Fruit fly (Drosophila melanogaster) whole organism, embryonic: ENCODE data around the gene Tim9b.

Experiments
- Bteb2 ChIP-seq: fragments of 200-800 bp; sonication (Bioruptor generic); optimal IDR thresholded peaks from 2 replicates; lab custom pipeline; 2016; ENCODE audit warnings: missing biosample characterization, missing genetic modification characterization
- CG1647 ChIP-seq: fragments of 200-800 bp; sonication (Bioruptor generic); optimal IDR thresholded peaks from 3 replicates; lab custom pipeline; 2016; ENCODE audit warnings: missing biosample characterization, missing genetic modification characterization
- CG18599 ChIP-seq: fragments of 200-800 bp; sonication (Bioruptor generic); optimal IDR thresholded peaks from 3 replicates; lab custom pipeline; 2017; ENCODE audit warnings: missing biosample characterization, missing genetic modification characterization, mild to moderate bottlenecking, moderate library complexity, missing genetic modification reagents
- CG2712 ChIP-seq: fragments of 200-800 bp; optimal IDR thresholded peaks from 3 replicates; lab custom pipeline; 2019; ENCODE audit warnings: missing biosample characterization, mild to moderate bottlenecking, missing genetic modification characterization, moderate library complexity
- CG32532 ChIP-seq: fragments of 200-800 bp; sonication (Bioruptor generic); IDR thresholded peaks from 2 replicates; pipeline ENCODE4 v1.3.6; 2022; ENCODE audit warnings: missing biosample characterization, missing genetic modification characterization
- CG32767 ChIP-seq: fragments of 200-800 bp; sonication (Bioruptor generic); IDR thresholded peaks from 2 replicates; pipeline ENCODE4 v1.3.6; 2022; ENCODE audit warnings: missing biosample characterization, missing genetic modification characterization
- CG4730 ChIP-seq: fragments of 200-800 bp; sonication (Bioruptor generic); IDR thresholded peaks from 2 replicates; pipeline ENCODE4 v1.3.6; 2022; ENCODE audit warnings: missing biosample characterization, missing genetic modification characterization
- CG5245 ChIP-seq: fragments of 200-800 bp; sonication (Bioruptor generic); optimal IDR thresholded peaks from 3 replicates; lab custom pipeline; 2016; ENCODE audit warnings: missing biosample characterization, missing genetic modification characterization
- CG6813 ChIP-seq: fragments of 200-800 bp; sonication (Bioruptor generic); optimal IDR thresholded peaks from 2 replicates; lab custom pipeline; 2017; ENCODE audit warnings: missing biosample characterization, missing genetic modification characterization, mild to moderate bottlenecking, moderate library complexity, missing genetic modification reagents
- CG7271 ChIP-seq: fragments of 200-800 bp; sonication (Bioruptor generic); optimal IDR thresholded peaks from 2 replicates; lab custom pipeline; 2018; ENCODE audit warnings: missing biosample characterization, mild to moderate bottlenecking, missing genetic modification characterization, moderate library complexity
- CG8765 ChIP-seq: fragments of 200-800 bp; sonication (Bioruptor generic); IDR thresholded peaks from 2 replicates; pipeline ENCODE4 v1.3.6; 2022; ENCODE audit warnings: missing biosample characterization, missing genetic modification characterization
- CG9817 ChIP-seq: fragments of 200-800 bp; sonication (Bioruptor generic); optimal IDR thresholded peaks from 2 replicates; lab custom pipeline; 2018; ENCODE audit warnings: missing biosample characterization, mild to moderate bottlenecking, missing genetic modification characterization, moderate library complexity
- CkIIα-i1 ChIP-seq: fragments of 200-800 bp; sonication (Bioruptor generic); IDR thresholded peaks from 2 replicates; pipeline ENCODE4 v1.3.6; 2022; ENCODE audit warnings: missing biosample characterization, missing genetic modification characterization
- CrebB ChIP-seq: fragments of 200-800 bp; sonication (Bioruptor generic); optimal IDR thresholded peaks from 3 replicates; lab custom pipeline; 2018; ENCODE audit warnings: missing biosample characterization, mild to moderate bottlenecking, missing genetic modification characterization
- E2f1 ChIP-seq: fragments of 200-800 bp; sonication (Bioruptor generic); IDR thresholded peaks from 2 replicates; pipeline ENCODE4 v1.3.6; 2022; ENCODE audit warnings: missing biosample characterization, missing genetic modification characterization
- Ets97D ChIP-seq: fragments of 200-800 bp; sonication (Bioruptor generic); optimal IDR thresholded peaks from 3 replicates; lab custom pipeline; 2016; ENCODE audit warnings: missing biosample characterization, missing genetic modification characterization
- GATAe ChIP-seq: fragments of 200-800 bp; sonication (Bioruptor generic); conservative IDR thresholded peaks from 2 replicates; pipeline ENCODE4 v1.3.6; 2022; ENCODE audit warnings: missing biosample characterization, missing genetic modification characterization
- Kr ChIP-seq: fragments of 200-800 bp; sonication (Bioruptor generic); optimal IDR thresholded peaks from 2 replicates; lab custom pipeline; 2017; ENCODE audit warnings: missing biosample characterization, mild to moderate bottlenecking, missing genetic modification characterization
- Mrtf ChIP-seq: fragments of 200-800 bp; sonication (Bioruptor generic); IDR thresholded peaks from 3 replicates; pipeline ENCODE4 v1.3.6; 2022; ENCODE audit warnings: missing biosample characterization, missing genetic modification characterization
- Ptx1 ChIP-seq: fragments of 200-800 bp; sonication (Bioruptor generic); IDR thresholded peaks from 2 replicates; pipeline ENCODE4 v1.3.6; 2022; ENCODE audit warnings: missing biosample characterization, missing genetic modification characterization
- Rx ChIP-seq: fragments of 200-800 bp; sonication (Bioruptor generic); IDR thresholded peaks from 2 replicates; pipeline ENCODE4 v1.3.6; 2022; ENCODE audit warnings: missing biosample characterization, missing genetic modification characterization
- Sox102F ChIP-seq: fragments of 200-800 bp; sonication (Bioruptor generic); optimal IDR thresholded peaks from 2 replicates; lab custom pipeline; 2018; ENCODE audit warnings: missing biosample characterization, mild to moderate bottlenecking, missing genetic modification characterization, moderate library complexity
- Spps ChIP-seq: fragments of 200-800 bp; sonication (Bioruptor generic); optimal IDR thresholded peaks from 2 replicates; lab custom pipeline; 2018; ENCODE audit warnings: missing biosample characterization, mild to moderate bottlenecking, missing genetic modification characterization
- Tbp ChIP-seq: fragments of >200 bp; optimal IDR thresholded peaks from 2 replicates; lab custom pipeline; 2018; ENCODE audit warnings: missing biosample characterization, missing genetic modification characterization
- Xbp1 ChIP-seq: fragments of 200-800 bp; sonication (Bioruptor generic); optimal IDR thresholded peaks from 3 replicates; lab custom pipeline; 2016; ENCODE audit warnings: missing biosample characterization, mild to moderate bottlenecking, missing genetic modification characterization
- ato ChIP-seq: fragments of 200-800 bp; sonication (Bioruptor generic); IDR thresholded peaks from 2 replicates; pipeline ENCODE4 v1.3.6; 2022; ENCODE audit warnings: missing biosample characterization, missing genetic modification characterization; ENCODE audit not compliant: partially characterized antibody
- bowl ChIP-seq: fragments of 200-800 bp; sonication (Bioruptor generic); IDR thresholded peaks from 2 replicates; pipeline ENCODE4 v1.3.6; 2022; ENCODE audit warnings: missing biosample characterization, missing genetic modification characterization
- dimm ChIP-seq: fragments of 200-800 bp; sonication (Bioruptor generic); IDR thresholded peaks from 2 replicates; pipeline ENCODE4 v1.3.6; 2022; ENCODE audit warnings: missing biosample characterization, missing genetic modification characterization
- en ChIP-seq: fragments of 200-800 bp; sonication (Bioruptor generic); optimal IDR thresholded peaks from 2 replicates; lab custom pipeline; 2016; ENCODE audit warnings: missing biosample characterization, missing genetic modification characterization
- fd96Cb ChIP-seq: fragments of 200-800 bp; sonication (Bioruptor generic); optimal IDR thresholded peaks from 2 replicates; lab custom pipeline; 2018; ENCODE audit warnings: missing biosample characterization, mild to moderate bottlenecking, missing genetic modification characterization, moderate library complexity
- grn ChIP-seq: fragments of 200-800 bp; sonication (Bioruptor generic); optimal IDR thresholded peaks from 3 replicates; lab custom pipeline; 2017; ENCODE audit warnings: missing biosample characterization, missing genetic modification characterization
- gt ChIP-seq: fragments of 200-800 bp; sonication (Bioruptor generic); IDR thresholded peaks from 2 replicates; pipeline ENCODE4 v1.3.6; 2022; ENCODE audit warnings: missing biosample characterization, missing genetic modification characterization
- jumu ChIP-seq: fragments of 200-800 bp; sonication (Bioruptor generic); optimal IDR thresholded peaks from 3 replicates; lab custom pipeline; 2016; ENCODE audit warnings: missing biosample characterization, missing genetic modification characterization
- lab ChIP-seq: fragments of 200-800 bp; sonication (Bioruptor generic); optimal IDR thresholded peaks from 3 replicates; lab custom pipeline; 2017; ENCODE audit warnings: missing biosample characterization, missing genetic modification characterization, mild to moderate bottlenecking, moderate library complexity, missing genetic modification reagents
- nau ChIP-seq: fragments of 200-800 bp; sonication (Bioruptor generic); optimal IDR thresholded peaks from 3 replicates; lab custom pipeline; 2017; ENCODE audit warnings: missing biosample characterization, mild to moderate bottlenecking, missing genetic modification characterization, missing genetic modification reagents
- nerfin-1 ChIP-seq: fragments of 200-800 bp; sonication (Bioruptor generic); optimal IDR thresholded peaks from 3 replicates; lab custom pipeline; 2019; ENCODE audit warnings: missing biosample characterization, mild to moderate bottlenecking, missing genetic modification characterization, moderate library complexity
- nom ChIP-seq: fragments of 200-800 bp; sonication (Bioruptor generic); optimal IDR thresholded peaks from 2 replicates; lab custom pipeline; 2017; ENCODE audit warnings: missing biosample characterization, missing genetic modification characterization, mild to moderate bottlenecking, moderate library complexity, missing genetic modification reagents
- org-1 ChIP-seq: fragments of 200-800 bp; sonication (Bioruptor generic); optimal IDR thresholded peaks from 2 replicates; lab custom pipeline; 2017; ENCODE audit warnings: missing biosample characterization, missing genetic modification characterization
- peb ChIP-seq: fragments of 200-800 bp; sonication (Bioruptor generic); IDR thresholded peaks from 2 replicates; pipeline ENCODE4 v1.3.6; 2022; ENCODE audit warnings: missing biosample characterization, missing genetic modification characterization
- phol ChIP-seq: fragments of 200-800 bp; sonication (Bioruptor generic); optimal IDR thresholded peaks from 3 replicates; lab custom pipeline; 2018; ENCODE audit warnings: missing biosample characterization, mild to moderate bottlenecking, missing genetic modification characterization, moderate library complexity
- pros ChIP-seq: fragments of 200-800 bp; sonication (Bioruptor generic); optimal IDR thresholded peaks from 3 replicates; lab custom pipeline; 2019; ENCODE audit warnings: missing biosample characterization, mild to moderate bottlenecking, missing genetic modification characterization, moderate library complexity
- pzg ChIP-seq: fragments of 200-800 bp; sonication (Bioruptor generic); optimal IDR thresholded peaks from 3 replicates; lab custom pipeline; 2018; ENCODE audit warnings: missing biosample characterization, mild to moderate bottlenecking, missing genetic modification characterization, moderate library complexity
- sc ChIP-seq, 3 experiments: fragments of >200 bp in 2 of 3; fragments of 200-800 bp in 1 of 3; sonication (Bioruptor generic) in 1 of 3; optimal IDR thresholded peaks; 2 replicates in 2 of 3; 3 replicates in 1 of 3; lab custom pipeline; 2017; ENCODE audit warnings: mild to moderate bottlenecking in 1 of 3, missing biosample characterization in 1 of 3, missing genetic modification characterization in 1 of 3, missing genetic modification reagents in 1 of 3
- scrt ChIP-seq: fragments of 200-800 bp; sonication (Bioruptor generic); optimal IDR thresholded peaks from 2 replicates; lab custom pipeline; 2018; ENCODE audit warnings: missing biosample characterization, mild to moderate bottlenecking, missing genetic modification characterization, moderate library complexity
- shn ChIP-seq: fragments of 200-800 bp; sonication (Bioruptor generic); optimal IDR thresholded peaks from 3 replicates; lab custom pipeline; 2016; ENCODE audit warnings: missing biosample characterization, missing genetic modification characterization
- sob ChIP-seq: fragments of 200-800 bp; sonication (Bioruptor generic); IDR thresholded peaks from 2 replicates; pipeline ENCODE4 v1.3.6; 2022; ENCODE audit warnings: missing biosample characterization, missing genetic modification characterization
- tin ChIP-seq: fragments of 200-800 bp; sonication (Bioruptor generic); optimal IDR thresholded peaks from 3 replicates; lab custom pipeline; 2016; ENCODE audit warnings: missing biosample characterization, missing genetic modification characterization
- twi ChIP-seq: fragments of 200-800 bp; optimal IDR thresholded peaks from 2 replicates; lab custom pipeline; 2019; ENCODE audit warnings: missing biosample characterization, mild to moderate bottlenecking, missing genetic modification characterization, moderate library complexity
- vfl ChIP-seq: fragments of 200-800 bp; sonication (Bioruptor generic); optimal IDR thresholded peaks from 2 replicates; lab custom pipeline; 2016; ENCODE audit warnings: missing biosample characterization, missing genetic modification characterization
- zf30C ChIP-seq: fragments of 200-800 bp; sonication (Bioruptor generic); optimal IDR thresholded peaks from 3 replicates; lab custom pipeline; 2018; ENCODE audit warnings: missing biosample characterization, mild to moderate bottlenecking, missing genetic modification characterization

Gene Tim9b

dm6 chrX:19642819-19643504, 24.6 kb upstream of the Tim9b start, which contains the start of the genes CG12237 and Sec61gamma (continued):
- TF ChIP-seq Mrtf (no peak), pros (GFP tag; lab: Kevin White, UChicago) (no peak), sob (GFP tag; lab: Robert Waterston, UW) (0 out of 2 replicates have a peak, but pooled peaks have one; percentile 28), CG1647 (GFP tag; lab: Kevin White, UChicago) (peak; percentile 14), org-1 (GFP tag; lab: Kevin White, UChicago) (no peak), Spps (tag; lab: Kevin White, UChicago) (no peak), ato (no peak), Sox102F (GFP tag; lab: Kevin White, UChicago) (no peak), nom (GFP tag; lab: Kevin White, UChicago) (peak; percentile 72), Ptx1 (GFP tag; lab: Robert Waterston, UW) (no peak), CG32532 (peak; percentile 60), E2f1 (GFP tag; lab: Robert Waterston, UW) (no peak), CG4730 (GFP tag; lab: Robert Waterston, UW) (no peak), tin (no peak), nerfin-1 (tag; lab: Kevin White, UChicago) (peak; percentile 10), grn (GFP tag; lab: Kevin White, UChicago) (no peak), Tbp (GFP tag; lab: Kevin White, UChicago) (no peak), CG2712 (tag; lab: Kevin White, UChicago) (peak; percentile 48), CG9817 (tag; lab: Kevin White, UChicago) (peak; percentile 29), vfl (GFP tag; lab: Kevin White, UChicago) (no peak), gt (GFP tag; lab: Robert Waterston, UW) (no peak), zf30C (GFP tag; lab: Kevin White, UChicago) (no peak), Rx (GFP tag; lab: Robert Waterston, UW) (no peak), twi (tag; lab: Kevin White, UChicago) (no peak), CG5245 (no peak), CG18599 (GFP tag; lab: Kevin White, UChicago) (no peak), en (no peak), dimm (GFP tag; lab: Robert Waterston, UW) (no peak), Ets97D (GFP tag; lab: Kevin White, UChicago) (peak; percentile 93), Bteb2 (peak; percentile 13), Xbp1 (GFP tag; lab: Kevin White, UChicago) (peak; percentile 58), bowl (GFP tag; lab: Robert Waterston, UW) (no peak), nau (GFP tag; lab: Kevin White, UChicago) (no peak), shn (GFP tag; lab: Kevin White, UChicago) (no peak), Kr (GFP tag; lab: Kevin White, UChicago) (no peak), fd96Cb (tag; lab: Kevin White, UChicago) (no peak), pzg (peak; percentile 84), CG8765 (GFP tag; lab: Robert Waterston, UW) (no peak), CG7271 (tag; lab: Kevin White, UChicago) (no peak), phol (tag; lab: Kevin White, UChicago) (peak; percentile 33), sc (optimal IDR thresholded peaks at IDR 0.05; lab: Kevin White, UChicago) (no peak), sc (GFP tag; optimal IDR thresholded peaks at IDR 0.05; lab: Kevin White, UChicago) (no peak), lab (GFP tag; lab: Kevin White, UChicago) (no peak), CG6813 (GFP tag; lab: Kevin White, UChicago) (no peak), CrebB (tag; lab: Kevin White, UChicago) (peak; percentile 0), CG32767 (no peak), scrt (no peak), CkIIα-i1 (no peak), jumu (peak; percentile 6), peb (no peak), GATAe (GFP tag; lab: Robert Waterston, UW) (no peak)
